Worm (Caenorhabditis elegans): ENCODE results near the gene slr-2.

- TF ChIP-seq sptf-1 (tag; optimal IDR thresholded peaks at IDR 0.05) (no peak), ceh-39 (tag; optimal IDR thresholded peaks at IDR 0.05) (no peak), blmp-1 (tag; optimal IDR thresholded peaks at IDR 0.05) (no peak), nhr-76 (tag; optimal IDR thresholded peaks at IDR 0.05) (no peak), nhr-2 (tag; optimal IDR thresholded peaks at IDR 0.05) (peak; percentile 18), unc-62 (GFP tag; optimal IDR thresholded peaks at IDR 0.05) (no peak), lin-13 (tag; optimal IDR thresholded peaks at IDR 0.05) (peak; percentile 23), lsy-2 (tag; optimal IDR thresholded peaks at IDR 0.05) (peak; percentile 36), ztf-11 (tag; optimal IDR thresholded peaks at IDR 0.05) (no peak), mep-1 (tag; optimal IDR thresholded peaks at IDR 0.05) (peak; percentile 19), pha-4 (tag; optimal IDR thresholded peaks at IDR 0.05) (no peak), ceh-83 (GFP tag; optimal IDR thresholded peaks at IDR 0.05) (no peak), unc-39 (tag; optimal IDR thresholded peaks at IDR 0.05) (no peak), mab-5 (tag; optimal IDR thresholded peaks at IDR 0.05) (no peak)
Observed at ce11 chrV:18086783-18087182, at the start of gene slr-2.

All from whole organism, mixed stage, embryonic.